Worm (Caenorhabditis elegans) whole organism, L4 larva: ENCODE results near the gene C08F8.9.

Experiments
- F44E2.7 ChIP-seq: fragments of 200-800 bp; sonication (Bioruptor generic); IDR thresholded peaks from 2 replicates; pipeline ENCODE4 v2.1.2; 2022; ENCODE audit warnings: missing genetic modification characterization, missing compliant biosample characterization
- F49E8.2 ChIP-seq: sonication (generic microtip); optimal IDR thresholded peaks from 2 replicates; lab custom pipeline; 2016; ENCODE audit warnings: missing compliant biosample characterization, mild to moderate bottlenecking, missing genetic modification characterization, borderline replicate concordance
- unc-130 ChIP-seq: sonication (generic microtip); optimal IDR thresholded peaks from 2 replicates; lab custom pipeline; 2016; ENCODE audit warnings: missing genetic modification reagents, missing genetic modification characterization, missing compliant biosample characterization

ce11 chrIV:11183991-11184390 is 5.6 kb upstream of the C08F8.9 start, which contains the start of gene nuaf-3:
- TF ChIP-seq unc-130 (GFP tag; lab: Kevin White, UChicago) (no peak), F44E2.7 (no peak), F49E8.2 (no peak)
